Worm (Caenorhabditis elegans) whole organism, young adult: ENCODE results near the gene F12A10.1.

Experiments used
- B0035.1 ChIP-seq: sonication (generic microtip); optimal IDR thresholded peaks from 2 replicates; lab custom pipeline; 2016; ENCODE audit warnings: missing genetic modification characterization, mild to moderate bottlenecking, missing compliant biosample characterization, missing genotype, missing genetic modification reagents
- B0261.1 ChIP-seq: sonication (generic microtip); optimal IDR thresholded peaks from 2 replicates; lab custom pipeline; 2016; ENCODE audit warnings: mild to moderate bottlenecking, missing genetic modification characterization, moderate library complexity, missing compliant biosample characterization
- D2030.7 ChIP-seq: fragments of 200-800 bp; sonication (Bioruptor generic); IDR thresholded peaks from 2 replicates; pipeline ENCODE4 v1.3.6; 2022; ENCODE audit warnings: missing genetic modification reagents, missing genetic modification characterization, missing compliant biosample characterization
- F10E7.11 ChIP-seq: sonication (generic microtip); optimal IDR thresholded peaks from 2 replicates; lab custom pipeline; 2017; ENCODE audit warnings: mild to moderate bottlenecking, missing genetic modification characterization, moderate library complexity, missing compliant biosample characterization
- F22D6.2 ChIP-seq: sonication (generic microtip); optimal IDR thresholded peaks from 2 replicates; lab custom pipeline; 2016; ENCODE audit warnings: mild to moderate bottlenecking, missing genetic modification characterization, missing compliant biosample characterization
- F33H1.4 ChIP-seq: fragments of 200-800 bp; sonication (Bioruptor generic); IDR thresholded peaks from 2 replicates; pipeline ENCODE4 v1.3.6; 2022; ENCODE audit warnings: missing genetic modification reagents, missing genetic modification characterization, missing compliant biosample characterization
- F37B4.10 ChIP-seq: fragments of 200-800 bp; sonication (Bioruptor generic); IDR thresholded peaks from 2 replicates; pipeline ENCODE4 v1.3.6; 2022; ENCODE audit warnings: missing genetic modification characterization, missing compliant biosample characterization
- F57A8.1 ChIP-seq: fragments of 200-800 bp; sonication (Bioruptor generic); optimal IDR thresholded peaks from 2 replicates; lab custom pipeline; 2018; ENCODE audit warnings: mild to moderate bottlenecking, missing genetic modification characterization, moderate library complexity, missing compliant biosample characterization
- K12H6.12 ChIP-seq: fragments of 200-800 bp; sonication (Bioruptor generic); optimal IDR thresholded peaks from 2 replicates; lab custom pipeline; 2018; ENCODE audit warnings: mild to moderate bottlenecking, missing genetic modification characterization, missing compliant biosample characterization
- T26A5.8 ChIP-seq: sonication (generic microtip); optimal IDR thresholded peaks from 2 replicates; lab custom pipeline; 2016; ENCODE audit warnings: missing genetic modification characterization, missing compliant biosample characterization
- Y53G8AR.9 ChIP-seq: fragments of 200-800 bp; sonication (Bioruptor generic); conservative IDR thresholded peaks from 2 replicates; pipeline ENCODE4 v1.3.6; 2022; ENCODE audit warnings: missing genetic modification reagents, missing genetic modification characterization, missing compliant biosample characterization
- Y56A3A.18 ChIP-seq: fragments of 200-800 bp; sonication (Bioruptor generic); IDR thresholded peaks from 2 replicates; pipeline ENCODE4 v1.3.6; 2022; ENCODE audit warnings: missing genetic modification reagents, missing genetic modification characterization, missing compliant biosample characterization
- Y67H2A.10 ChIP-seq: fragments of 200-800 bp; sonication (Bioruptor generic); conservative IDR thresholded peaks from 2 replicates; pipeline ENCODE4 v1.3.6; 2022; ENCODE audit warnings: missing genetic modification reagents, missing genetic modification characterization, missing compliant biosample characterization
- cebp-1 ChIP-seq, 2 experiments: fragments of 200-800 bp in 1 of 2; sonication (Bioruptor generic) in 1 of 2; sonication (generic microtip) in 1 of 2; IDR thresholded peaks in 1 of 2; optimal IDR thresholded peaks in 1 of 2; 2 replicates each; pipeline versions ENCODE4 v1.3.6 to Lab custom; 2017 to 2022; ENCODE audit warnings: missing compliant biosample characterization in 2 of 2, missing genetic modification characterization in 2 of 2, mild to moderate bottlenecking in 1 of 2, missing genetic modification reagents in 1 of 2, moderate library complexity in 1 of 2
- him-1 ChIP-seq: sonication (generic microtip); optimal IDR thresholded peaks from 2 replicates; lab custom pipeline; 2016; ENCODE audit warnings: missing genotype, missing genetic modification reagents, missing genetic modification characterization, missing compliant biosample characterization
- hlh-26 ChIP-seq: fragments of 200-800 bp; sonication (Bioruptor generic); conservative IDR thresholded peaks from 2 replicates; pipeline ENCODE4 v1.3.6; 2022; ENCODE audit warnings: missing genetic modification reagents, missing genetic modification characterization, missing compliant biosample characterization
- hmg-1.2 ChIP-seq: fragments of 200-800 bp; sonication (Bioruptor generic); IDR thresholded peaks from 2 replicates; pipeline ENCODE4 v1.3.6; 2022; ENCODE audit warnings: missing genetic modification reagents, missing genetic modification characterization, missing compliant biosample characterization
- hrde-1 ChIP-seq: sonication (generic microtip); optimal IDR thresholded peaks from 2 replicates; lab custom pipeline; 2016; ENCODE audit warnings: missing genetic modification characterization, mild to moderate bottlenecking, missing compliant biosample characterization, moderate library complexity, missing genotype, missing genetic modification reagents, borderline replicate concordance
- lin-54 ChIP-seq: fragments of 200-800 bp; sonication (Bioruptor generic); optimal IDR thresholded peaks from 2 replicates; lab custom pipeline; 2018; ENCODE audit warnings: mild to moderate bottlenecking, missing genetic modification characterization, missing compliant biosample characterization
- lsl-1 ChIP-seq: fragments of 200-800 bp; sonication (Bioruptor generic); optimal IDR thresholded peaks from 2 replicates; lab custom pipeline; 2018; ENCODE audit warnings: mild to moderate bottlenecking, missing genetic modification characterization, moderate library complexity, missing compliant biosample characterization
- madf-3 ChIP-seq: fragments of 200-800 bp; sonication (Bioruptor generic); IDR thresholded peaks from 2 replicates; pipeline ENCODE4 v1.3.6; 2022; ENCODE audit warnings: missing genetic modification reagents, missing genetic modification characterization, missing compliant biosample characterization
- madf-6 ChIP-seq: fragments of 200-800 bp; sonication (Bioruptor generic); IDR thresholded peaks from 2 replicates; pipeline ENCODE4 v1.3.6; 2022; ENCODE audit warnings: missing genetic modification reagents, missing genetic modification characterization, missing compliant biosample characterization
- madf-8 ChIP-seq: fragments of 200-800 bp; sonication (Bioruptor generic); conservative IDR thresholded peaks from 2 replicates; pipeline ENCODE4 v1.3.6; 2022; ENCODE audit warnings: missing genetic modification reagents, missing genetic modification characterization, missing compliant biosample characterization
- nfya-1 ChIP-seq: sonication (generic microtip); optimal IDR thresholded peaks from 2 replicates; lab custom pipeline; 2017; ENCODE audit warnings: antibody characterized with exemption, missing compliant biosample characterization, missing genetic modification characterization, borderline replicate concordance; ENCODE audit not compliant: insufficient read depth
- nhr-179 ChIP-seq: sonication (generic microtip); optimal IDR thresholded peaks from 2 replicates; lab custom pipeline; 2016; ENCODE audit warnings: mild to moderate bottlenecking, missing genetic modification characterization, missing compliant biosample characterization
- tbp1 ChIP-seq: fragments of 200-800 bp; sonication (Bioruptor generic); optimal IDR thresholded peaks from 2 replicates; lab custom pipeline; 2018; ENCODE audit warnings: mild to moderate bottlenecking, missing genetic modification characterization, missing compliant biosample characterization
- tlf-1 ChIP-seq: fragments of 200-800 bp; sonication (Bioruptor generic); optimal IDR thresholded peaks from 2 replicates; lab custom pipeline; 2018; ENCODE audit warnings: mild to moderate bottlenecking, missing genetic modification characterization, missing compliant biosample characterization
- xnd-1 ChIP-seq: sonication (generic microtip); optimal IDR thresholded peaks from 2 replicates; lab custom pipeline; 2016; ENCODE audit warnings: missing genotype, missing genetic modification reagents, missing genetic modification characterization, missing compliant biosample characterization

F12A10.1 gene

ce11 chrII:5455650-5456355, 40.5 kb upstream of the F12A10.1 start, which contains the start of gene daz-1 (continued):
- no peak for TF ChIP-seq nfya-1 (tag; lab: Kevin White, UChicago)
- TF ChIP-seq madf-8, result peak; percentile 68
- no peak for TF ChIP-seq F37B4.10
- peak; percentile 93 for TF ChIP-seq lin-54 (GFP tag; lab: Kevin White, UChicago)
- TF ChIP-seq tlf-1 (GFP tag; lab: Kevin White, UChicago), result peak; percentile 13
- TF ChIP-seq F33H1.4 (GFP tag; lab: Robert Waterston, UW), result peak; percentile 70
- peak; percentile 53 for TF ChIP-seq him-1

DNA sequence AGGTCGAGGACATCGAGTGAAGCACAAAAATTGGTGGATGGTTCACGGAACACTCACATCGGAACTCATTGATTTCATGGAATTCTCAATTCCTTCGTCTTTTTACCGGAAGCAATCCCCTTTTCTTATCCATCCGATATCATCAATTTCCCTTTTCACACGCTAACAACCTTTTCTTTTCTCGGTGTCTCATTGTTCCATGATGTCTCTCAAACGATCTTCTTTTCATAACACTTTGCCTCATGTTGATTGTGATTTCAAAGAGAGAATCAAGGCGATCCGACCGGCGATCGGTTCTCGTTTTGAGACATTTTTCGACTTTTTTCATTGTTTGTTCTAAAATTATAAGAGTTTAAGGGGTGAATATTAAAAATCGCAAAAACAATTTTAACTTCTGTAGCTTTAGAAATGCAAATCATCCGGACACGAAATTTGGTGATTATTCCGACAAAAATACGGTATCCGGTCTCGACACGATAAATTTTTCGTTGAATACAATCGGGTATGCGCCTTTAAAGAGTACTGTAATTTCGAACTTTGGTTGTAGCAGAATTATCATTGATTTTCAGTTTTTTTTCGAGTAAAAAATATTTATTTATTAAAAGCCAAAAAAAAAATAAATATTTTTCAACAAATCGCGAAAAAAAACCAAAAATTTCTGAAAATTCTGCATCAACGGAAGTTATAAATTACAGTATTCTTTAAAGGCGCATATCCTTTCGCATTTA, 37.5 kb upstream of the F12A10.1 start:
- TF ChIP-seq K12H6.12 (tag; lab: Kevin White, UChicago) (no peak), T26A5.8 (tag; lab: Kevin White, UChicago) (no peak), lsl-1 (GFP tag; lab: Kevin White, UChicago) (peak; percentile 80), nhr-179 (tag; lab: Kevin White, UChicago) (no peak), madf-6 (GFP tag; lab: Robert Waterston, UW) (no peak), B0261.1 (tag; lab: Kevin White, UChicago) (no peak), F22D6.2 (tag; lab: Kevin White, UChicago) (no peak), Y56A3A.18 (GFP tag; lab: Robert Waterston, UW) (no peak), xnd-1 (tag; lab: Kevin White, UChicago) (peak; percentile 39), madf-8 (no peak), Y53G8AR.9 (GFP tag; lab: Robert Waterston, UW) (no peak), madf-3 (GFP tag; lab: Robert Waterston, UW) (0 out of 2 replicates have a peak, but pooled peaks have one; percentile 46), hrde-1 (tag; lab: Kevin White, UChicago) (no peak), hlh-26 (GFP tag; lab: Robert Waterston, UW) (no peak), D2030.7 (GFP tag; lab: Robert Waterston, UW) (no peak), F33H1.4 (GFP tag; lab: Robert Waterston, UW) (peak; percentile 57; the same call in 1 of the 2 replicates), tbp1 (GFP tag; lab: Kevin White, UChicago) (no peak), B0035.1 (tag; lab: Kevin White, UChicago) (no peak)

ce11 chrII:5459534-5459933, 36.8 kb upstream of the F12A10.1 start:
- TF ChIP-seq hmg-1.2 (GFP tag; lab: Robert Waterston, UW) (peak; percentile 87), Y67H2A.10 (GFP tag; lab: Robert Waterston, UW) (no peak)

ce11 chrII:5460911-5461310, 35.4 kb upstream of the F12A10.1 start:
- TF ChIP-seq F10E7.11 (tag; lab: Kevin White, UChicago), result no peak
- TF ChIP-seq Y53G8AR.9 (GFP tag; lab: Robert Waterston, UW), result no peak
- TF ChIP-seq F57A8.1 (GFP tag; lab: Kevin White, UChicago), result no peak
- no peak for TF ChIP-seq T26A5.8 (tag; lab: Kevin White, UChicago)
- TF ChIP-seq, all 124 proteins: peak for 0

- TF ChIP-seq T26A5.8 (tag; lab: Kevin White, UChicago), result no peak
- no peak for TF ChIP-seq cebp-1 (GFP tag; IDR thresholded peaks at IDR 0.05; lab: Robert Waterston, UW)
- peak; percentile 70 for TF ChIP-seq cebp-1 (tag; optimal IDR thresholded peaks at IDR 0.05; lab: Kevin White, UChicago)
Observed at ce11 chrII:5463692-5464300, 32.5 kb upstream of the F12A10.1 start.
